Fruit fly (Drosophila melanogaster) Kc167 (cell line): ENCODE measurements around the gene UQCR-C1.

Source experiments
- Myc ChIP-seq: fragments of >200 bp; optimal IDR thresholded peaks from 2 replicates; lab custom pipeline; 2017; ENCODE audit warnings: missing external identifiers
- Sin3A ChIP-seq: fragments of >200 bp; optimal IDR thresholded peaks from 2 replicates; lab custom pipeline; 2018; ENCODE audit warnings: missing external identifiers
- h ChIP-seq: fragments of >200 bp; optimal IDR thresholded peaks from 3 replicates; lab custom pipeline; 2018; ENCODE audit warnings: missing external identifiers
- insv ChIP-seq: fragments of >200 bp; optimal IDR thresholded peaks from 3 replicates; lab custom pipeline; 2018; ENCODE audit warnings: missing external identifiers
- psq ChIP-seq: fragments of >200 bp; optimal IDR thresholded peaks from 2 replicates; lab custom pipeline; 2017; ENCODE audit warnings: missing external identifiers
- ttk ChIP-seq: sonication (Bioruptor generic); optimal IDR thresholded peaks from 2 replicates; lab custom pipeline; 2017; ENCODE audit warnings: missing external identifiers

- TF ChIP-seq Myc (lab: Kevin White, UChicago) = no peak
- TF ChIP-seq ttk = no peak
- no peak for TF ChIP-seq insv (lab: Kevin White, UChicago)
- no peak for TF ChIP-seq psq (lab: Kevin White, UChicago)
- TF ChIP-seq Sin3A = no peak
- TF ChIP-seq h (lab: Kevin White, UChicago) = no peak
These were observed 14.1 kb upstream of the UQCR-C1 start for dm6 chr3R:14875965-14876331.
